Worm (Caenorhabditis elegans) whole organism, L1 larva: Measurements from ENCODE around the gene C26E1.2.

ENCODE experiments used
- C04F5.9 ChIP-seq: sonication (generic microtip); optimal IDR thresholded peaks from 2 replicates; lab custom pipeline; 2016; ENCODE audit warnings: missing genetic modification characterization, missing compliant biosample characterization
- C34B4.2 ChIP-seq: sonication (generic microtip); optimal IDR thresholded peaks from 2 replicates; lab custom pipeline; 2017; ENCODE audit warnings: mild to moderate bottlenecking, missing genetic modification characterization, missing compliant biosample characterization
- F16B12.6 ChIP-seq: fragments of 150-350 bp; optimal IDR thresholded peaks from 2 replicates; lab custom pipeline; 2014; ENCODE audit warnings: missing biosample characterization, missing genetic modification characterization
- Y116A8C.19 ChIP-seq: sonication (generic microtip); optimal IDR thresholded peaks from 2 replicates; lab custom pipeline; 2016; ENCODE audit warnings: missing compliant biosample characterization, missing genetic modification characterization, borderline replicate concordance
- aly-2 ChIP-seq: fragments of 150-350 bp; optimal IDR thresholded peaks from 2 replicates; lab custom pipeline; 2014; ENCODE audit warnings: missing biosample characterization, missing genetic modification characterization
- blmp-1 ChIP-seq: fragments of 150-350 bp; optimal IDR thresholded peaks from 2 replicates; lab custom pipeline; 2014; ENCODE audit warnings: missing biosample characterization, missing genetic modification characterization
- ces-1 ChIP-seq: fragments of 150-350 bp; optimal IDR thresholded peaks from 2 replicates; lab custom pipeline; 2014; ENCODE audit warnings: missing biosample characterization, missing genetic modification reagents, missing genetic modification characterization
- dpl-1 ChIP-seq, 3 experiments: fragments of 150-350 bp in 2 of 3; sonication (generic microtip) in 1 of 3; optimal IDR thresholded peaks; 2 replicates each; lab custom pipeline; 2014 to 2017; ENCODE audit warnings: missing biosample characterization in 3 of 3, missing genetic modification characterization in 3 of 3, missing genetic modification reagents in 3 of 3
- efl-1 ChIP-seq, 4 experiments: fragments of 150-350 bp; optimal IDR thresholded peaks in 3 of 4; peaks in 1 of 4; 1 replicate in 1 of 4; 2 replicates in 3 of 4; lab custom pipeline; 2014; ENCODE audit warnings: missing biosample characterization in 2 of 4, missing genetic modification characterization in 2 of 4, missing genetic modification reagents in 2 of 4
- egl-13 ChIP-seq: sonication (generic microtip); optimal IDR thresholded peaks from 2 replicates; lab custom pipeline; 2016; ENCODE audit warnings: missing genotype, missing genetic modification reagents, missing genetic modification characterization, missing compliant biosample characterization
- elt-2 ChIP-seq: sonication (generic microtip); optimal IDR thresholded peaks from 2 replicates; lab custom pipeline; 2016; ENCODE audit warnings: missing genetic modification characterization, mild to moderate bottlenecking, inconsistent platforms, missing compliant biosample characterization, missing genetic modification reagents
- irx-1 ChIP-seq: sonication (generic microtip); optimal IDR thresholded peaks from 2 replicates; lab custom pipeline; 2016; ENCODE audit warnings: missing genetic modification characterization, missing compliant biosample characterization
- jun-1 ChIP-seq: fragments of 150-350 bp; optimal IDR thresholded peaks from 2 replicates; lab custom pipeline; 2014; ENCODE audit warnings: missing biosample characterization, missing genetic modification reagents, missing genetic modification characterization
- lin-14 ChIP-seq: fragments of 200-800 bp; sonication (Bioruptor generic); optimal IDR thresholded peaks from 2 replicates; lab custom pipeline; 2018; ENCODE audit warnings: mild to moderate bottlenecking, missing genetic modification characterization, moderate library complexity, missing compliant biosample characterization
- lir-3 ChIP-seq: sonication (generic microtip); optimal IDR thresholded peaks from 2 replicates; lab custom pipeline; 2016; ENCODE audit warnings: mild to moderate bottlenecking, missing genetic modification characterization, moderate library complexity, missing compliant biosample characterization; ENCODE audit not compliant: poor library complexity
- lsy-2 ChIP-seq, 2 experiments: fragments of 150-350 bp; optimal IDR thresholded peaks; 2 replicates each; lab custom pipeline; 2014; ENCODE audit warnings: missing biosample characterization in 2 of 2, missing genetic modification characterization in 2 of 2
- nhr-11 ChIP-seq: fragments of 150-350 bp; optimal IDR thresholded peaks from 2 replicates; lab custom pipeline; 2014; ENCODE audit warnings: missing biosample characterization, missing genetic modification characterization
- nhr-20 ChIP-seq: sonication (generic microtip); optimal IDR thresholded peaks from 2 replicates; lab custom pipeline; 2016; ENCODE audit warnings: mild to moderate bottlenecking, missing genetic modification characterization, missing compliant biosample characterization
- nhr-28 ChIP-seq: fragments of 150-350 bp; optimal IDR thresholded peaks from 2 replicates; lab custom pipeline; 2014; ENCODE audit warnings: missing biosample characterization, missing genetic modification characterization
- nhr-71 ChIP-seq: sonication (generic microtip); optimal IDR thresholded peaks from 2 replicates; lab custom pipeline; 2016; ENCODE audit warnings: mild to moderate bottlenecking, missing genetic modification characterization, moderate library complexity, missing compliant biosample characterization
- nhr-90 ChIP-seq: sonication (generic microtip); optimal IDR thresholded peaks from 2 replicates; lab custom pipeline; 2016; ENCODE audit warnings: mild to moderate bottlenecking, missing genetic modification characterization, missing compliant biosample characterization; ENCODE audit not compliant: poor library complexity
- pax-3 ChIP-seq: fragments of 200-800 bp; sonication (Bioruptor generic); optimal IDR thresholded peaks from 2 replicates; lab custom pipeline; 2018; ENCODE audit warnings: mild to moderate bottlenecking, missing genetic modification characterization, moderate library complexity, missing compliant biosample characterization
- pqm-1 ChIP-seq: sonication (generic microtip); optimal IDR thresholded peaks from 3 replicates; lab custom pipeline; 2017; ENCODE audit warnings: missing biosample characterization, missing genetic modification characterization
- rnt-1 ChIP-seq: sonication (generic microtip); optimal IDR thresholded peaks from 2 replicates; lab custom pipeline; 2016; ENCODE audit warnings: mild to moderate bottlenecking, missing genetic modification characterization, moderate library complexity, missing compliant biosample characterization
- skn-1 ChIP-seq: fragments of 150-350 bp; optimal IDR thresholded peaks from 2 replicates; lab custom pipeline; 2014; ENCODE audit warnings: missing biosample characterization, missing genetic modification characterization
- snu-23 ChIP-seq: sonication (generic microtip); optimal IDR thresholded peaks from 2 replicates; lab custom pipeline; 2016; ENCODE audit warnings: missing genetic modification characterization, missing compliant biosample characterization
- sptf-1 ChIP-seq: fragments of 150-350 bp; optimal IDR thresholded peaks from 2 replicates; lab custom pipeline; 2014; ENCODE audit warnings: missing biosample characterization, missing genetic modification characterization
- swsn-7 ChIP-seq: sonication (generic microtip); optimal IDR thresholded peaks from 2 replicates; lab custom pipeline; 2016; ENCODE audit warnings: missing genetic modification characterization, missing compliant biosample characterization
- unc-130 ChIP-seq: fragments of 150-350 bp; optimal IDR thresholded peaks from 2 replicates; lab custom pipeline; 2017; ENCODE audit warnings: missing biosample characterization, missing genetic modification characterization, inconsistent platforms
- unc-30 ChIP-seq: sonication (generic microtip); optimal IDR thresholded peaks from 2 replicates; lab custom pipeline; 2017; ENCODE audit warnings: missing biosample characterization, missing genetic modification characterization
- xbp-1 ChIP-seq: sonication (generic microtip); optimal IDR thresholded peaks from 2 replicates; lab custom pipeline; 2016; ENCODE audit warnings: missing genetic modification characterization, missing compliant biosample characterization
- zag-1 ChIP-seq: fragments of 150-350 bp; optimal IDR thresholded peaks from 2 replicates; lab custom pipeline; 2014; ENCODE audit warnings: missing biosample characterization, missing genetic modification characterization

The C26E1.2 gene

DNA sequence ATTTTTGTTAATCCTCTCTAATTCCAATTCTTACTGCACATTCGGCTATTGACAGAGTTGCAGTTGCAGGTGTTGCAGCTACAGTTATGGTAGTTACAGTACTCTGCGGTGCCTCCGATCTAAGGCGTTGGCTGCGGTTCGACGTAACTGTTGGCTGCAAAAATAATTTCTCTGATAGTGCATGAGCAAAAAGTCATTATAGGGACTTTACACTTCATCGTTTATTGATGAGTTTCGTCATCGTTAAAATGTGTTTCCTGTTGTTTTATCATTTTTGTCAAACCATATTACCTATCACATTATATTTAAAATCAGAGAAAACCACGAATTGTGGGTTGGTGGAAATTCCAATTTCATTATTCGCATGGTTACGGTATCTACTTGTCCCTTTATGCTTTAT, 30.3 kb upstream of the C26E1.2 start:
- no peak for TF ChIP-seq nhr-11 (tag; lab: Kevin White, UChicago)
- TF ChIP-seq elt-2 (tag; lab: Kevin White, UChicago) = peak; percentile 52
- no peak for TF ChIP-seq snu-23
- TF ChIP-seq C34B4.2 = no peak
- TF ChIP-seq jun-1 = no peak
- TF ChIP-seq lir-3 (tag; lab: Kevin White, UChicago) = no peak
- TF ChIP-seq pqm-1 = no peak
- TF ChIP-seq C04F5.9 (tag; lab: Kevin White, UChicago) = no peak
- peak; percentile 38 for TF ChIP-seq pax-3
- no peak for TF ChIP-seq nhr-90 (tag; lab: Kevin White, UChicago)

DNA sequence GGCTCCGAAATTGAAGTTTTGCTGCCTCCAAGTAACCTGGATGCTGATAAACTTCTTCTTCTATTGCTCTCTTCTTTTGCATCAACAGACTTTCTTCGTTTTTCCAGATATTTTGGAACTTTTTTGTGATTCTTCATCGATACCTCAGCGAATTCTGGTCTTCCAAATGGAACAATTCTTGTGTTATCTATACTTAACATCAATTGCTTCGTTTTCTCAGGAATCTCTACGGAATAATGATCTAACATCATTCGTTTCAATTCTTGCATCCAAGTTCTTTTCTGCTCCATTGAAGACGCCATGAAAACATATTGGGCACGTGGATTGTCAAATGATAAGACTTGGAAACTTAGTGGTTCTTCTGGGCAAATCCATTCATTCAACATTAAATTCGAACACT, 29.0 kb upstream of the C26E1.2 start, which contains the start of gene F32F2.4:
Gene F32F2.4, plus strand, starts transcription at position 301 of the 400 bp plus-strand sequence.
- TF ChIP-seq xbp-1 (no peak), blmp-1 (tag; lab: Kevin White, UChicago) (no peak), Y116A8C.19 (tag; lab: Kevin White, UChicago) (no peak), zag-1 (tag; lab: Kevin White, UChicago) (no peak)

DNA sequence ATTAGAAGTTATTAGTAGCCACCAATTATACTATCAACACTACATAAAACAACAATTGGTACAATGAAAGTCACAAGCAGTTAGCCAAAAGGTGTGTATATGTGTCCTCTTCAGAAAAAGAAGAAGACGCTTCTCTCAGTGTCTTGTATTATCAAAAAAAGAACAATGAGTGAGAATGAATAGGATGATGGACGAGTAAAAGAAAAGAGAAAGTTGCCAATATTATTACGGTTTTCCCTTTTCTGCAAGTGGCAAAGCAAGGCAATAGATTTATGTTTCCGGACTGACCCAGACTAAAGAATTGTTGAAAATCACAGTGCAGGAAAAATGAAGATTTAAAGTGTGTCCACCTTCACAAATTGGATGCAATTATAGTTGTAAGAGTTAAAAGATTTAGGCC, 24.6 kb upstream of the C26E1.2 start:
- TF ChIP-seq egl-13 (tag; lab: Kevin White, UChicago) (no peak), swsn-7 (tag; lab: Kevin White, UChicago) (no peak), nhr-28 (tag; lab: Kevin White, UChicago) (no peak), elt-2 (tag; lab: Kevin White, UChicago) (no peak), blmp-1 (tag; lab: Kevin White, UChicago) (peak; percentile 85), efl-1 (optimal IDR thresholded peaks at IDR 0.05; lab: Kevin White, UChicago) (no peak), efl-1 (GFP tag; optimal IDR thresholded peaks at IDR 0.05 in 1 of 2; lab: Kevin White, UChicago) (peak in 1 of 2 experiments; percentile 59)

DNA sequence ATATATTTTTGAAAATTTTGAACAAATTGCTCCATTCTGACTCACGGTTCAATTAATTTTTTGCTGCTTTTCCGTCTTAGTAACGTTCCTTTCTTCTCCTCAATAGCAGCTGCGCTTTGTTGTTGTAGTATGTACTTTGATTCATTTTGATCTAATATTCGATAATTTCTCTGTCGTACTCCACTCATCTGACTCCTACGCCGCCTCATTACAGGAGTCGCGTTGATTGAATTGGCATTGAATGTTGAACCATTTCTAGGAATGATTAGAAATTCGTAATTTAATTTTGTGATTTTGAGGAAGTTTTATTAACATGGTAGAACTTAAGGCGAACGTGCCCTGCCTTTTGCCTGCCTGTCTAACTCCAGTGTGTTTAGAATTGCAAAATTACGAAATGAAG, 22.0 kb upstream of the C26E1.2 start:
- TF ChIP-seq nhr-71 (tag; lab: Kevin White, UChicago) (peak; percentile 37), unc-30 (tag; lab: Kevin White, UChicago) (no peak)

DNA sequence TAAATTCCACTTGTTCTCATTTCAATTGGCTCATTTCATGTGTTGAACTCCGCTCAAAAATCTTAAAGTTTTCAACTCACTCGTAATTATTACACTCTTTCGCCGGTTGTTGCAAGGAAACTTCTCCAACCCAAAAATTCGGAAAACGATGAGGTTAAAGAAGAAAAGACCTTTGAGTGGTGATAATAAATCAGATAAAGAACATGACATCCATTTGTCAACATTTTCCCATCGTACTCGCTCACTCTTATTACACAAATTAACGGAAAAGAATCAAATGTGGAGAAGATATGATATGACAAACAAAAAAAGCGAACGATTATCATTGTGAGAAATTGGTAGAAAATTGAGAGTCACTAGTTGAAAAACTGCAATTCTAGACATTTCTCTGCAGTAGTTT, 19.7 kb upstream of the C26E1.2 start:
- no peak for TF ChIP-seq jun-1
- TF ChIP-seq xbp-1 = no peak
- peak; percentile 73 for TF ChIP-seq lin-14 (GFP tag; lab: Kevin White, UChicago)
- peak; percentile 30 for TF ChIP-seq nhr-71 (tag; lab: Kevin White, UChicago)
- no peak for TF ChIP-seq skn-1
- TF ChIP-seq blmp-1 (tag; lab: Kevin White, UChicago) = peak; percentile 26
- TF ChIP-seq ces-1 = no peak
- TF ChIP-seq lsy-2 (tag; optimal IDR thresholded peaks at IDR 0.05; lab: Kevin White, UChicago) = peak in 1 of 2 experiments; percentile 23
- TF ChIP-seq rnt-1 (tag; lab: Kevin White, UChicago) = peak; percentile 62

DNA sequence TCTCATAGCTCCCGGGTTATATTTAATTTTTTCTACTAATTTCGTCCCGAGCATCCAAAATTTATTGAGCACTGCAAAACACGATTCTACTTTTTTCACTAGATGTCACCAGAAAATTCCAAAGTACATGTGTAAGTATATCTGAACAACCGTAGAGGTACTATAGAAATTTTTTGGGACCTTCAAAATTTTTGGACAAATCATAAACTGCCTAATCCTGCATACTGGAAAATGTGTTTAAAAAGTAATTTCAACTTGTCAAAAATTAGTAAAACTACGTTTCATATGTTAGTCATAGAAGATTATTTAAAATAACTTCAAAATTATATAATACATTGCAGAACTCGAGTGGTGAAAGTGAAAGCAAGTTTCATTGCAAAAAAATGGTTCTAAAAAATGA, 18.4 kb upstream of the C26E1.2 start:
- TF ChIP-seq nhr-20 = no peak
- no peak for TF ChIP-seq sptf-1 (tag; lab: Kevin White, UChicago)
- no peak for TF ChIP-seq ces-1
- TF ChIP-seq swsn-7 (tag; lab: Kevin White, UChicago) = no peak
- no peak for TF ChIP-seq aly-2 (tag; lab: Kevin White, UChicago)
- no peak for TF ChIP-seq snu-23
- no peak for TF ChIP-seq unc-130 (tag; lab: Kevin White, UChicago)
- TF ChIP-seq elt-2 (tag; lab: Kevin White, UChicago) = no peak
- no peak for TF ChIP-seq Y116A8C.19 (tag; lab: Kevin White, UChicago)
- TF ChIP-seq dpl-1 (GFP tag; optimal IDR thresholded peaks at IDR 0.05; lab: Kevin White, UChicago) = no peak
- TF ChIP-seq F16B12.6 (tag; lab: Kevin White, UChicago) = no peak
- no peak for TF ChIP-seq unc-30 (tag; lab: Kevin White, UChicago)
- no peak for TF ChIP-seq nhr-90 (tag; lab: Kevin White, UChicago)
- no peak for TF ChIP-seq irx-1 (tag; lab: Kevin White, UChicago)
